Fruit fly (Drosophila melanogaster) whole organism, prepupa: ENCODE data around the gene CG1113.

Source experiments
- CG4318 ChIP-seq: fragments of 200-800 bp; sonication (Bioruptor generic); optimal IDR thresholded peaks from 3 replicates; lab custom pipeline; 2017; ENCODE audit warnings: missing biosample characterization, mild to moderate bottlenecking, missing genetic modification characterization
- Sox15 ChIP-seq: fragments of 200-800 bp; sonication (Bioruptor generic); optimal IDR thresholded peaks from 3 replicates; lab custom pipeline; 2016; ENCODE audit warnings: missing biosample characterization, missing genetic modification characterization
- eg ChIP-seq: fragments of 200-800 bp; sonication (Bioruptor generic); IDR thresholded peaks from 3 replicates; pipeline ENCODE4 v1.3.6; 2022; ENCODE audit warnings: missing biosample characterization, missing genetic modification characterization

DNA sequence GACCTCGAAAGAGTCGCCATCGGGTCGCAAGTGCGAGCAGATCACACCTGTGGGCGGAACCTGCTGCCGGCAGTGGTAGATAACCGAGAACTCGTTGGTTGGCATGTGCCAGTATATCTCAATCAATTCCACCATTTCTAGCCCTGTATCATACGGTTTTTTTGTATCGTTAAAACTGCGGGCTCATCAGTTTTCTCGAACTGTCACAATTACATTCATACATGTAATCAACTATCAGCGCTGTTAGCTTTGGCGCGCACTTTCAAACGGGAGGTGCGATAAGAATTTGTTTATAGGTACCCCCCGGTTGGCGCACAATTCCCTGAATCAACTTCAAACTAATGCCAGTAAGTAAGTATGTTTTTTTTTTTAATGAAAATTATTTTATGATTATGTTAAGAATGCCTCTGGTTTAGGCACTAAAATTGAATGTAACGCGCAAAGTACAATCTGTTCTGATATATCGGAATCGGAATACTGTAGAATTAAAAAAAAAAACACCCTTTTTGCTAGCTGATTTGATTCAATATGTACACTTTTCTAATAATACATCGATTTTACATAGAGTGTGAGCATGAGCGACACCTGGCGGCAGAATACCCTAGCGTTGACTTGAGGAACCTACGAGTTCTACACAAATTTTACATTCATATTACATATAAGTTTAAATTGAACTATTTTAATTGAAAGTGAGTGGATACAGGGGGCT lies 45.8 kb downstream of the CG1113 start:
- no peak for TF ChIP-seq CG4318 (GFP tag; lab: Kevin White, UChicago)
- no peak for TF ChIP-seq Sox15
- TF ChIP-seq eg, result no peak
